Worm (Caenorhabditis elegans) whole organism, mixed stage, embryonic: ENCODE data around the gene B0495.7.
A peak's percentile ranks its signal among the peaks of the same experiment; 100 is the strongest.

Source experiments
- M03D4.4 ChIP-seq: sonication (generic microtip); optimal IDR thresholded peaks from 2 replicates; lab custom pipeline; 2017; ENCODE audit warnings: mild to moderate bottlenecking, missing genetic modification characterization, missing compliant biosample characterization
- bed-3 ChIP-seq: fragments of 200-800 bp; sonication (Bioruptor generic); optimal IDR thresholded peaks from 3 replicates; lab custom pipeline; 2018; ENCODE audit warnings: mild to moderate bottlenecking, missing genetic modification characterization, moderate library complexity, missing compliant biosample characterization
- blmp-1 ChIP-seq: fragments of 150-350 bp; optimal IDR thresholded peaks from 2 replicates; lab custom pipeline; 2014; ENCODE audit warnings: missing biosample characterization, missing genetic modification characterization
- ceh-39 ChIP-seq: fragments of 150-350 bp; optimal IDR thresholded peaks from 2 replicates; lab custom pipeline; 2014; ENCODE audit warnings: missing biosample characterization, missing genetic modification characterization
- ceh-43 ChIP-seq: fragments of 200-800 bp; sonication (Bioruptor generic); optimal IDR thresholded peaks from 2 replicates; lab custom pipeline; 2018; ENCODE audit warnings: mild to moderate bottlenecking, missing genetic modification characterization, moderate library complexity, missing compliant biosample characterization
- ceh-83 ChIP-seq: fragments of 200-800 bp; sonication (Bioruptor generic); optimal IDR thresholded peaks from 2 replicates; lab custom pipeline; 2018; ENCODE audit warnings: mild to moderate bottlenecking, missing genetic modification characterization, missing compliant biosample characterization
- ces-1 ChIP-seq: fragments of 150-350 bp; optimal IDR thresholded peaks from 2 replicates; lab custom pipeline; 2014; ENCODE audit warnings: missing biosample characterization, missing genetic modification reagents, missing genetic modification characterization
- cnd-1 ChIP-seq: fragments of 200-800 bp; sonication (Bioruptor generic); optimal IDR thresholded peaks from 2 replicates; lab custom pipeline; 2018; ENCODE audit warnings: mild to moderate bottlenecking, missing genetic modification characterization, missing compliant biosample characterization
- drap-1 ChIP-seq: fragments of 200-800 bp; sonication (Bioruptor generic); optimal IDR thresholded peaks from 3 replicates; lab custom pipeline; 2018; ENCODE audit warnings: mild to moderate bottlenecking, missing genetic modification characterization, missing compliant biosample characterization
- elt-1 ChIP-seq: sonication (generic microtip); optimal IDR thresholded peaks from 2 replicates; lab custom pipeline; 2017; ENCODE audit warnings: missing genetic modification characterization, mild to moderate bottlenecking, missing compliant biosample characterization, antibody characterized with exemption, moderate library complexity, borderline replicate concordance; ENCODE audit not compliant: insufficient read depth
- elt-3 ChIP-seq: fragments of 150-350 bp; optimal IDR thresholded peaks from 2 replicates; lab custom pipeline; 2014; ENCODE audit warnings: missing biosample characterization, missing genetic modification characterization
- flh-1 ChIP-seq: fragments of 200-800 bp; sonication (Bioruptor generic); optimal IDR thresholded peaks from 2 replicates; lab custom pipeline; 2018; ENCODE audit warnings: mild to moderate bottlenecking, missing genetic modification characterization, moderate library complexity, missing compliant biosample characterization
- ham-2 ChIP-seq: fragments of 200-800 bp; sonication (Bioruptor generic); optimal IDR thresholded peaks from 2 replicates; lab custom pipeline; 2018; ENCODE audit warnings: mild to moderate bottlenecking, missing genetic modification characterization, missing compliant biosample characterization
- hlh-1 ChIP-seq: fragments of 150-350 bp; optimal IDR thresholded peaks from 2 replicates; lab custom pipeline; 2014; ENCODE audit warnings: missing biosample characterization, missing genetic modification reagents, missing genetic modification characterization
- lin-13 ChIP-seq: fragments of 150-350 bp; optimal IDR thresholded peaks from 2 replicates; lab custom pipeline; 2014; ENCODE audit warnings: missing biosample characterization, missing genetic modification characterization
- lin-32 ChIP-seq: fragments of 200-800 bp; sonication (Bioruptor generic); optimal IDR thresholded peaks from 2 replicates; lab custom pipeline; 2018; ENCODE audit warnings: mild to moderate bottlenecking, missing genetic modification characterization, missing compliant biosample characterization
- lsy-2 ChIP-seq: fragments of 150-350 bp; optimal IDR thresholded peaks from 2 replicates; lab custom pipeline; 2014; ENCODE audit warnings: missing biosample characterization, missing genetic modification characterization
- mab-5 ChIP-seq: fragments of 150-350 bp; optimal IDR thresholded peaks from 2 replicates; lab custom pipeline; 2014; ENCODE audit warnings: missing biosample characterization, missing genetic modification characterization
- mep-1 ChIP-seq: fragments of 150-350 bp; optimal IDR thresholded peaks from 2 replicates; lab custom pipeline; 2017; ENCODE audit warnings: missing biosample characterization, missing genetic modification reagents, missing genetic modification characterization, inconsistent platforms
- mls-2 ChIP-seq: sonication (generic microtip); optimal IDR thresholded peaks from 2 replicates; lab custom pipeline; 2016; ENCODE audit warnings: mild to moderate bottlenecking, missing genetic modification characterization, moderate library complexity, missing compliant biosample characterization
- nhr-12 ChIP-seq: fragments of 150-350 bp; optimal IDR thresholded peaks from 2 replicates; lab custom pipeline; 2014; ENCODE audit warnings: missing biosample characterization, missing genetic modification characterization
- nhr-2 ChIP-seq: fragments of 150-350 bp; optimal IDR thresholded peaks from 2 replicates; lab custom pipeline; 2014; ENCODE audit warnings: missing biosample characterization, missing genetic modification characterization
- nhr-237 ChIP-seq: fragments of 150-350 bp; optimal IDR thresholded peaks from 2 replicates; lab custom pipeline; 2014; ENCODE audit warnings: missing biosample characterization, missing genetic modification characterization
- nhr-28 ChIP-seq: fragments of 150-350 bp; optimal IDR thresholded peaks from 2 replicates; lab custom pipeline; 2014; ENCODE audit warnings: missing biosample characterization, missing genetic modification characterization
- nhr-76 ChIP-seq: sonication (generic microtip); optimal IDR thresholded peaks from 2 replicates; lab custom pipeline; 2017; ENCODE audit warnings: missing biosample characterization, missing genetic modification characterization
- pha-4 ChIP-seq: fragments of 150-350 bp; optimal IDR thresholded peaks from 2 replicates; lab custom pipeline; 2018; ENCODE audit warnings: missing biosample characterization, missing genetic modification reagents, missing genetic modification characterization
- sem-2 ChIP-seq: fragments of 200-800 bp; sonication (Bioruptor generic); optimal IDR thresholded peaks from 2 replicates; lab custom pipeline; 2018; ENCODE audit warnings: mild to moderate bottlenecking, missing genetic modification characterization, missing compliant biosample characterization
- snpc-4 ChIP-seq: fragments of 150-350 bp; optimal IDR thresholded peaks from 2 replicates; lab custom pipeline; 2014; ENCODE audit warnings: missing biosample characterization, missing genetic modification characterization
- sptf-1 ChIP-seq: sonication (generic microtip); optimal IDR thresholded peaks from 2 replicates; lab custom pipeline; 2017; ENCODE audit warnings: mild to moderate bottlenecking, missing genetic modification characterization, moderate library complexity, missing compliant biosample characterization
- tbx-8 ChIP-seq: fragments of 200-800 bp; sonication (Bioruptor generic); optimal IDR thresholded peaks from 2 replicates; lab custom pipeline; 2018; ENCODE audit warnings: mild to moderate bottlenecking, missing genetic modification characterization, moderate library complexity, missing compliant biosample characterization
- unc-120 ChIP-seq: sonication (generic microtip); optimal IDR thresholded peaks from 2 replicates; lab custom pipeline; 2017; ENCODE audit warnings: missing genetic modification characterization, missing compliant biosample characterization; ENCODE audit not compliant: poor library complexity, severe bottlenecking
- unc-39 ChIP-seq: fragments of 150-350 bp; optimal IDR thresholded peaks from 2 replicates; lab custom pipeline; 2014; ENCODE audit warnings: missing biosample characterization, missing genetic modification characterization
- unc-62 ChIP-seq: fragments of 150-350 bp; optimal IDR thresholded peaks from 2 replicates; lab custom pipeline; 2014; ENCODE audit warnings: missing biosample characterization, missing genetic modification reagents, missing genetic modification characterization
- zip-8 ChIP-seq: fragments of 150-350 bp; optimal IDR thresholded peaks from 2 replicates; lab custom pipeline; 2014; ENCODE audit warnings: missing biosample characterization, missing genetic modification characterization
- ztf-11 ChIP-seq: fragments of 150-350 bp; optimal IDR thresholded peaks from 2 replicates; lab custom pipeline; 2014; ENCODE audit warnings: missing biosample characterization, missing genetic modification characterization

The B0495.7 gene

DNA sequence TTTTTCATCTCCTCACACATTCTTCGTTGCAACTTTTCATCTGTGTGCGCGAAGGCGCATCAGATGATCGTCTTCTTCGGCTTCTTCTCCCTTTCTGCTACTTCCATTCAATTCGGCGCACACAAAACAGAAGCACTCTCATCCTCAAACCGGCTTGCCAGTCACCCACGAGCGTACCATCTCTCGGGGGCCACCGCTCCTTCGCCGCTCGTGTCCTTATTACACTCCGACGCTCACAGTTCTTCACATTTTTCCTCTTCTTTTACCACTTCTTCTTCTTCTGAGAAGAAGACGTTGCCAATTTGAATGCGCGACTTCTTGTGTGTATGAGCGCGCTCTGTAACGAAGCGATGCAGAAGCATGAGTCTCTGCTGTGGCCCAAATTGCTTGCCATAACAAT is 26.5 kb downstream of the B0495.7 start:
- TF ChIP-seq nhr-237, result no peak
- peak; percentile 69 for TF ChIP-seq ham-2 (GFP tag; lab: Kevin White, UChicago)

DNA sequence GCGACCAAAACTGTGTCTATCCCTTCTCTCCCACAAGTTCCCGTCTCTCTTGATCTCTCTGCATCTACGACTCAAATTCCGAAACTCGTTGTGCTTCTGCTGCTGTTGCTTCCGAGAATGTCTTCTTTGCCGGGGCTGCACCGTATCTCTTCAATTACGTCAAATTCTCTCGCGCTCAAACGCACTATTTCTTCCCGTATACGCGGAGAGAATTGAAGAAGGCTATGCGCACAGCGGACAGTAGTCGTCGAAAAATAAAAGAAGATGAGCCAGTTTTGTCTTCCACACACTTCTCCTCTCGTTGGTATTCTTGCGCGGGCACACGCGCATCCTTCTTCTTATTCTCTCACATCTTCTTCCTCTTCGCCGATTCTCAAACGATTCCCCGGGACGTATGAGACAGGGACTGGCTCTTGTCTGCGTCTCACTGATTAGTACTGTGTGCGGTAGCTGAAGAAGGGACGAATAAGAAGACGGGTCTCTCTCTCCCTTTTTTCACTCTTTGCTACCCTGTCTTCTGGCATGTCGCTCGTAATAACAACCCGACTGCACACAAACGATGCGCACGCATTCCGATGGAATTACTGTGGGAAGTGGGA is 28.6 kb downstream of the B0495.7 start:
- peak; percentile 66 for TF ChIP-seq ces-1 (GFP tag; lab: Kevin White, UChicago)
- peak; percentile 49 for TF ChIP-seq mls-2
- TF ChIP-seq ztf-11 (tag; lab: Kevin White, UChicago), result no peak
- TF ChIP-seq sptf-1, result peak; percentile 48
- peak; percentile 48 for TF ChIP-seq blmp-1 (tag; lab: Kevin White, UChicago)
- TF ChIP-seq zip-8 (tag; lab: Kevin White, UChicago), result no peak
- TF ChIP-seq drap-1 (GFP tag; lab: Kevin White, UChicago), result peak; percentile 0
- TF ChIP-seq ham-2 (GFP tag; lab: Kevin White, UChicago), result peak; percentile 97
- TF ChIP-seq cnd-1 (tag; lab: Kevin White, UChicago), result peak; percentile 32

DNA sequence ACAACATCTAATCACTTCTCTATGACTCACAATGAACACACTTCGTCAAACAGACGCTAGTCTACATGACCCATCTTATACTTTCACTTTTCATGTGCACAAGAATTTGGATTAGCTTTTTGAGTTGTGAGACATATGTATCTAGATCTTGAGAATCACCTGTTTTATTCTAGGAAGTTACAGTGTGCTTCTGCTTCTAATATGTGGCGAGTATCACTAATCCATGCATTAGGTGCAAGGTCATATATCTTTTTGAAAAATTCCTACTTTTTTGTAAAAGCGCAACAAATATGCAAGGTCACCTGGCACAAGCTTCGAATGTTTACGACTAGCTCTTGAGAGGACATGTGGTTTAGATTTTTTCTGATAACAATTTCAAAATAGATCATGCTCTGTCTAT is 29.3 kb downstream of the B0495.7 start:
- TF ChIP-seq zip-8 (tag; lab: Kevin White, UChicago) (no peak), lin-13 (no peak)

DNA sequence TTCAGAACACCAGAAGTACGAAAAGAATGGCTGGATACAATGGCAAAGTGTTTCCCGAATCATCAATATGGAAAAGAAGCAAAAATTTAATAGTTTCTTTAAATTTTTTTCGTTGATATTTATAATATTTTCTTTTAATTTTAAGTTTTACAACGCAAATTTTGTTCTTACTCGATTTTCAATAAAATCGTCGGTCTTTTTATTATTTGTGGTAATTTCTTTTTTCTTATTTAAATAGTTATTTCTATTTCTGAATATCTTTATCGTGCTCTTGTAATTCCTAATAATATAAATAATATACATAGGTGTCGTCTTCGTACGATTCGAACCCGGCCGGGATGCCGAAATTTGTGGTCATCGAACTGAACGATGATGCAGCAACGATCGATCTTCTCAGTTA is 33.3 kb downstream of the B0495.7 start, which contains the start of gene lir-1:
TSS of gene lir-1 (plus strand) at position 301 of the 400 bp plus-strand sequence.
- TF ChIP-seq mep-1 (tag; lab: Kevin White, UChicago) (no peak), nhr-2 (tag; lab: Kevin White, UChicago) (no peak), elt-3 (no peak), mab-5 (no peak), lsy-2 (no peak), lin-32 (GFP tag; lab: Kevin White, UChicago) (no peak)

DNA sequence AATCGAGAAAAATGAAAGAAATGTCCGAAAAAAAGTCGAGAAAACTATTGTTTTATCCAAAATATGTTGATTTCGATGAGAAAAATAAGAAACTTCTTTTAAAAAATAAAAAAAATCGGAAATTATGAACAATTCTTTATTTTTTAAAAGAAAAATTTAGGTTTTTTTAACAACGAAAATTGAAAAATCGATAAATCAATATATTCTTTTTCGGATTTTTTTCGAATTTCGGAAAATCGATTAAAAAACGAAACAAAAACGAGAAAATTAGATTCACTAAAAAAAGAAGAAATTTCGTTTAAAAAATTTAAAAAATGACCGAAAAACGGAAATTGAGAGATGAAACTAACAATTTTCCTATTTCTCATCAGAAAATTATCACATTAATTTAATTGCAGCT is 35.0 kb downstream of the B0495.7 start:
- TF ChIP-seq bed-3 (GFP tag; lab: Kevin White, UChicago), result no peak
- TF ChIP-seq drap-1 (GFP tag; lab: Kevin White, UChicago), result no peak
- TF ChIP-seq ceh-43, result no peak
- no peak for TF ChIP-seq unc-120 (tag; lab: Kevin White, UChicago)
- no peak for TF ChIP-seq blmp-1 (tag; lab: Kevin White, UChicago)
- no peak for TF ChIP-seq nhr-2 (tag; lab: Kevin White, UChicago)
- TF ChIP-seq lin-32 (GFP tag; lab: Kevin White, UChicago), result no peak
- TF ChIP-seq nhr-12 (tag; lab: Kevin White, UChicago), result no peak
- TF ChIP-seq nhr-28, result no peak
- no peak for TF ChIP-seq elt-1 (tag; lab: Kevin White, UChicago)

DNA sequence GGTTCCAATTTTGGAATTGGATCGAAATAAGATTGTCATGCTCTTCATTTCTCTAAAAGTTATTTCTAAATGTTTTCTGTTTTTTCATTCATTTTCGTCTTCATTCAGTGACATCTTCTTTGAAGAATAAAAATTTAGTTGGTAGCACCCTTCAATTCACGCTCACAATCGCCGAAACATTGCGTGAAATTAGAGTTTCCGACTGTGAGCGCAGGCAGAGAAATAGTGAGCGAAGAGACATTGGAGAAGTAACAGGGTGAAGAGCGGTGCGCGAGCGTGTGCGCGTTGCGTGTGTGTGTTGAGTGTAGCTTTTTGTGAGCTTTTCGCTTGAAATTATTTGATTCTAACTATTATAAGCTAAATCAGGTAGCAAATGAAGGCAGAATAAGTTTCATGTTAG is 35.6 kb downstream of the B0495.7 start:
- TF ChIP-seq nhr-76 (tag; lab: Kevin White, UChicago) (no peak), bed-3 (GFP tag; lab: Kevin White, UChicago) (no peak), mep-1 (tag; lab: Kevin White, UChicago) (peak; percentile 41), unc-39 (tag; lab: Kevin White, UChicago) (no peak), lin-32 (GFP tag; lab: Kevin White, UChicago) (no peak), hlh-1 (tag; lab: Kevin White, UChicago) (no peak), blmp-1 (tag; lab: Kevin White, UChicago) (no peak), sptf-1 (no peak), ceh-83 (no peak), lin-13 (peak; percentile 26), elt-3 (no peak), unc-120 (tag; lab: Kevin White, UChicago) (no peak), sem-2 (GFP tag; lab: Kevin White, UChicago) (no peak), ceh-43 (no peak), lsy-2 (no peak), nhr-12 (tag; lab: Kevin White, UChicago) (no peak), snpc-4 (tag; lab: Kevin White, UChicago) (no peak), ceh-39 (tag; lab: Kevin White, UChicago) (no peak), zip-8 (tag; lab: Kevin White, UChicago) (no peak), M03D4.4 (tag; lab: Kevin White, UChicago) (no peak), elt-1 (tag; lab: Kevin White, UChicago) (no peak), drap-1 (GFP tag; lab: Kevin White, UChicago) (no peak), pha-4 (tag; lab: Kevin White, UChicago) (no peak), nhr-237 (no peak), mab-5 (no peak), ham-2 (GFP tag; lab: Kevin White, UChicago) (peak; percentile 62), nhr-2 (tag; lab: Kevin White, UChicago) (no peak), tbx-8 (no peak), mls-2 (peak; percentile 10), unc-62 (no peak), ces-1 (GFP tag; lab: Kevin White, UChicago) (peak; percentile 63), ztf-11 (tag; lab: Kevin White, UChicago) (no peak), cnd-1 (tag; lab: Kevin White, UChicago) (no peak), flh-1 (no peak), nhr-28 (no peak)
- TF ChIP-seq, all 35 proteins: peak for 5
